Worm (Caenorhabditis elegans) whole organism, L4 larva: ENCODE results near the gene col-109.
"Not testable (repeated sequence)": the region's sequence is repeated elsewhere in the genome, so short reads cannot be mapped to it uniquely, and the experiment has no call there.

Experiments used
- aha-1 ChIP-seq: fragments of 150-350 bp; peaks from one replicate; lab custom pipeline; 2014; ENCODE audit warnings: missing biosample characterization, missing genetic modification characterization
- ama-1 ChIP-seq: fragments of 150-350 bp; optimal IDR thresholded peaks from 2 replicates; lab custom pipeline; 2014; ENCODE audit warnings: inconsistent platforms, mixed read lengths
- egl-27 ChIP-seq: sonication (generic microtip); optimal IDR thresholded peaks from 3 replicates; lab custom pipeline; 2017; ENCODE audit warnings: missing biosample characterization, missing genetic modification reagents, missing genetic modification characterization
- fkh-10 ChIP-seq: fragments of 150-350 bp; optimal IDR thresholded peaks from 2 replicates; lab custom pipeline; 2014; ENCODE audit warnings: missing biosample characterization, missing genetic modification reagents, missing genetic modification characterization
- fos-1 ChIP-seq: fragments of 150-350 bp; optimal IDR thresholded peaks from 2 replicates; lab custom pipeline; 2014; ENCODE audit warnings: missing biosample characterization, missing genetic modification characterization
- hlh-30 ChIP-seq: sonication (generic microtip); optimal IDR thresholded peaks from 2 replicates; lab custom pipeline; 2017; ENCODE audit warnings: antibody characterized with exemption, mild to moderate bottlenecking, missing genetic modification characterization, missing compliant biosample characterization; ENCODE audit not compliant: insufficient read depth
- nhr-237 ChIP-seq: sonication (generic microtip); optimal IDR thresholded peaks from 2 replicates; lab custom pipeline; 2017; ENCODE audit warnings: missing biosample characterization, missing genetic modification characterization
- saeg-2 ChIP-seq: fragments of 200-800 bp; sonication (Bioruptor generic); IDR thresholded peaks from 2 replicates; pipeline ENCODE4 v1.3.6; 2022; ENCODE audit warnings: missing genetic modification reagents, missing genetic modification characterization, missing compliant biosample characterization
- ztf-11 ChIP-seq: fragments of 150-350 bp; optimal IDR thresholded peaks from 2 replicates; lab custom pipeline; 2014; ENCODE audit warnings: missing biosample characterization, missing genetic modification characterization

DNA sequence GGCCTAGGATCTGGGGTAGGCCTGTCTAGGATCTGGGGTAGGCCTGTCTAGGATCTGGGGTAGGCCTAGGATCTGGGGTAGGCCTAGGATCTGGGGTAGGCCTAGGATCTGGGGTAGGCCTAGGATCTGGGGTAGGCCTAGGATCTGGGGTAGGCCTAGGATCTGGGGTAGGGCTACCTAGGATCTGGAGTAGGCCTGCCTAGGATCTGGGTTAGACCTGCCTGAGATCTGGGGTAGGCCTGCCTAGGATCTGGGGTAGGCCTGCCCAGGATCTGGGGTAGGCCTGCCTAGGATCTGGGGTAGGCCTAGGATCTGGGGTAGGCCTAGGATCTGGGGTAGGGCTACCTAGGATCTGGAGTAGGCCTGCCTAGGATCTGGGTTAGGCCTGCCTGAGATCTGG lies 11.1 kb upstream of the col-109 start:
- TF ChIP-seq saeg-2, result peak; percentile 95
- not testable (repeated sequence) for TF ChIP-seq fkh-10 (GFP tag; lab: Kevin White, UChicago); ama-1 (lab: Kevin White, UChicago); ztf-11 (tag; lab: Kevin White, UChicago); aha-1 (tag; lab: Kevin White, UChicago); hlh-30; fos-1; nhr-237 (tag; lab: Kevin White, UChicago); egl-27 (tag; lab: Kevin White, UChicago)
